Worm (Caenorhabditis elegans) whole organism, early embryonic: ENCODE data around the gene T21C12.8.

Source experiments
- ama-1 ChIP-seq: fragments of 150-350 bp; optimal IDR thresholded peaks from 2 replicates; lab custom pipeline; 2014
- ceh-36 ChIP-seq: sonication (generic microtip); optimal IDR thresholded peaks from 2 replicates; lab custom pipeline; 2016; ENCODE audit warnings: missing genetic modification characterization, inconsistent platforms, missing compliant biosample characterization
- ets-7 ChIP-seq: sonication (generic microtip); optimal IDR thresholded peaks from 2 replicates; lab custom pipeline; 2016; ENCODE audit warnings: missing genotype, missing genetic modification characterization, missing compliant biosample characterization
- flt-1 ChIP-seq: fragments of 200-800 bp; sonication (Bioruptor generic); IDR thresholded peaks from 2 replicates; pipeline ENCODE4 v1.3.6; 2022; ENCODE audit warnings: missing genetic modification characterization, missing compliant biosample characterization
- hmg-4 ChIP-seq: fragments of 200-800 bp; sonication (Bioruptor generic); optimal IDR thresholded peaks from 2 replicates; lab custom pipeline; 2018; ENCODE audit warnings: mild to moderate bottlenecking, missing genetic modification characterization, missing compliant biosample characterization
- hnd-1 ChIP-seq: sonication (generic microtip); optimal IDR thresholded peaks from 2 replicates; lab custom pipeline; 2016; ENCODE audit warnings: missing genetic modification characterization, missing compliant biosample characterization
- pes-1 ChIP-seq: fragments of 200-800 bp; sonication (Bioruptor generic); IDR thresholded peaks from 2 replicates; pipeline ENCODE4 v1.3.6; 2022; ENCODE audit warnings: missing genetic modification reagents, missing genetic modification characterization, missing compliant biosample characterization
- tbx-11 ChIP-seq: fragments of 200-800 bp; sonication (Bioruptor generic); IDR thresholded peaks from 2 replicates; pipeline ENCODE4 v1.3.6; 2022; ENCODE audit warnings: missing genetic modification characterization, missing compliant biosample characterization
- tra-4 ChIP-seq: sonication (generic microtip); optimal IDR thresholded peaks from 2 replicates; lab custom pipeline; 2017; ENCODE audit warnings: missing genetic modification characterization, missing compliant biosample characterization

DNA sequence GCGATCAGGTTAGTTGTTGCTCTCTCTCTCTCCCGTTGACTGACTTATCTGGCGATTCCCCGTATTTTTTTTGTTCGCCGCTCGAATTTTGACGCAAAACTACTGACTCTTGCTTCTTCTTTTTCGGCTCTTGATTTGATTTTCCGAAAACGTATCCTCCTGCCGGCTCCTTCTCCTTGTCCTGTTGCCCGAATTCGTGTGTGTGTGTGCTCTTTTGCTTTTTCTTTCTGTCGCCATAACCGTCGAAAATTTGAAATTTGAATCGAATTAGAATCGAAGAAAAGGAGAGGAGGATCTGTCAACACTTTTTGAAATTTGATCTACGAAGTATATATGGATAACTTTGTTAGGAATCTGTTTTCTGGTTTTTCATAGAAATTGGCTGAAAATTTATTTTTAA, 40.3 kb downstream of the T21C12.8 start:
- TF ChIP-seq ets-7 (tag; lab: Kevin White, UChicago): no peak
- TF ChIP-seq ama-1 (lab: Kevin White, UChicago): no peak
- TF ChIP-seq hmg-4: no peak
- no peak for TF ChIP-seq flt-1 (GFP tag; lab: Robert Waterston, UW)
- TF ChIP-seq tra-4 (tag; lab: Kevin White, UChicago): no peak
- TF ChIP-seq ceh-36: no peak
- no peak for TF ChIP-seq pes-1 (GFP tag; lab: Robert Waterston, UW)
- TF ChIP-seq hnd-1 (tag; lab: Kevin White, UChicago): no peak
- no peak for TF ChIP-seq tbx-11 (GFP tag; lab: Robert Waterston, UW)
